Fruit fly (Drosophila melanogaster) whole organism, embryonic: ENCODE data around the gene stet.
A peak's percentile ranks its signal among the peaks of the same experiment; 100 is the strongest.

Experiments used
- ATbp ChIP-seq: fragments of 200-800 bp; sonication (Bioruptor generic); optimal IDR thresholded peaks from 2 replicates; lab custom pipeline; 2017; ENCODE audit warnings: missing biosample characterization, mild to moderate bottlenecking, missing genetic modification characterization, missing genetic modification reagents
- Aef1 ChIP-seq: fragments of 200-800 bp; sonication (Bioruptor generic); IDR thresholded peaks from 3 replicates; pipeline ENCODE4 v1.3.6; 2022; ENCODE audit warnings: missing biosample characterization, missing genetic modification characterization
- Awh ChIP-seq: fragments of 200-800 bp; sonication (Bioruptor generic); IDR thresholded peaks from 2 replicates; pipeline ENCODE4, ENCODE4 v1.3.6; 2022; ENCODE audit warnings: missing biosample characterization, missing genetic modification characterization
- BtbVII ChIP-seq: fragments of 200-800 bp; sonication (Bioruptor generic); optimal IDR thresholded peaks from 3 replicates; lab custom pipeline; 2017; ENCODE audit warnings: missing biosample characterization, mild to moderate bottlenecking, missing genetic modification characterization
- CG12219 ChIP-seq: fragments of 200-800 bp; sonication (Bioruptor generic); optimal IDR thresholded peaks from 3 replicates; lab custom pipeline; 2018; ENCODE audit warnings: missing biosample characterization, mild to moderate bottlenecking, missing genetic modification characterization
- CG12659 ChIP-seq: fragments of 200-800 bp; sonication (Bioruptor generic); optimal IDR thresholded peaks from 3 replicates; lab custom pipeline; 2017; ENCODE audit warnings: mild to moderate bottlenecking, missing biosample characterization, missing genetic modification reagents, missing genetic modification characterization
- CG12942 ChIP-seq: fragments of 200-800 bp; sonication (Bioruptor generic); optimal IDR thresholded peaks from 3 replicates; lab custom pipeline; 2016; ENCODE audit warnings: missing biosample characterization, missing genetic modification characterization
- CG16863 ChIP-seq: fragments of 200-800 bp; sonication (Bioruptor generic); optimal IDR thresholded peaks from 3 replicates; lab custom pipeline; 2016; ENCODE audit warnings: missing biosample characterization, missing genetic modification characterization
- CG17802 ChIP-seq: fragments of 200-800 bp; sonication (Bioruptor generic); optimal IDR thresholded peaks from 2 replicates; lab custom pipeline; 2018; ENCODE audit warnings: missing biosample characterization, mild to moderate bottlenecking, missing genetic modification characterization, moderate library complexity
- CG1792 ChIP-seq: fragments of 200-800 bp; sonication (Bioruptor generic); optimal IDR thresholded peaks from 2 replicates; lab custom pipeline; 2016; ENCODE audit warnings: missing biosample characterization, missing genetic modification characterization
- CG31365 ChIP-seq: fragments of 200-800 bp; sonication (Bioruptor generic); optimal IDR thresholded peaks from 2 replicates; lab custom pipeline; 2018; ENCODE audit warnings: missing biosample characterization, mild to moderate bottlenecking, missing genetic modification characterization
- CG3995 ChIP-seq: fragments of 200-800 bp; sonication (Bioruptor generic); optimal IDR thresholded peaks from 3 replicates; lab custom pipeline; 2016; ENCODE audit warnings: missing biosample characterization, missing genetic modification characterization
- CG4854 ChIP-seq: fragments of 200-800 bp; sonication (Bioruptor generic); optimal IDR thresholded peaks from 2 replicates; lab custom pipeline; 2016; ENCODE audit warnings: missing biosample characterization, missing genetic modification characterization, inconsistent platforms
- CG6654 ChIP-seq: fragments of 200-800 bp; sonication (Bioruptor generic); optimal IDR thresholded peaks from 2 replicates; lab custom pipeline; 2017; ENCODE audit warnings: missing biosample characterization, mild to moderate bottlenecking, missing genetic modification characterization
- CG6683 ChIP-seq: fragments of 200-800 bp; sonication (Bioruptor generic); optimal IDR thresholded peaks from 2 replicates; lab custom pipeline; 2017; ENCODE audit warnings: missing biosample characterization, mild to moderate bottlenecking, missing genetic modification characterization, missing genetic modification reagents
- CG7556 ChIP-seq: fragments of 200-800 bp; sonication (Bioruptor generic); optimal IDR thresholded peaks from 2 replicates; lab custom pipeline; 2017; ENCODE audit warnings: missing biosample characterization, mild to moderate bottlenecking, missing genetic modification characterization
- CG7928 ChIP-seq: fragments of 200-800 bp; sonication (Bioruptor generic); optimal IDR thresholded peaks from 2 replicates; lab custom pipeline; 2017; ENCODE audit warnings: missing biosample characterization, mild to moderate bottlenecking, missing genetic modification characterization
- CG9215 ChIP-seq: fragments of 200-800 bp; sonication (Bioruptor generic); IDR thresholded peaks from 2 replicates; pipeline ENCODE4 v1.3.6; 2022; ENCODE audit warnings: missing biosample characterization, missing genetic modification characterization
- D ChIP-seq, 2 experiments: fragments of 200-800 bp in 1 of 2; fragments of >200 bp in 1 of 2; sonication (Bioruptor generic) in 1 of 2; optimal IDR thresholded peaks; 2 replicates in 1 of 2; 3 replicates in 1 of 2; lab custom pipeline; 2017; ENCODE audit warnings: mild to moderate bottlenecking in 1 of 2, missing biosample characterization in 1 of 2, missing genetic modification characterization in 1 of 2, missing genetic modification reagents in 1 of 2
- Dad ChIP-seq: fragments of 200-800 bp; sonication (Bioruptor generic); optimal IDR thresholded peaks from 3 replicates; lab custom pipeline; 2016; ENCODE audit warnings: missing biosample characterization, missing genetic modification characterization
- ERR ChIP-seq: fragments of 200-800 bp; sonication (Bioruptor generic); optimal IDR thresholded peaks from 2 replicates; lab custom pipeline; 2016; ENCODE audit warnings: missing biosample characterization, missing genetic modification characterization
- Eip74EF ChIP-seq, 2 experiments: fragments of 200-800 bp in 1 of 2; fragments of >200 bp in 1 of 2; sonication (Bioruptor generic) in 1 of 2; optimal IDR thresholded peaks; 2 replicates each; lab custom pipeline; 2017 to 2019; ENCODE audit warnings: missing biosample characterization in 2 of 2, missing genetic modification characterization in 2 of 2, mild to moderate bottlenecking in 1 of 2, moderate library complexity in 1 of 2
- HHEX ChIP-seq: fragments of 200-800 bp; sonication (Bioruptor generic); optimal IDR thresholded peaks from 3 replicates; lab custom pipeline; 2017; ENCODE audit warnings: missing biosample characterization, mild to moderate bottlenecking, missing genetic modification characterization, missing genetic modification reagents
- Meics ChIP-seq: fragments of 200-800 bp; sonication (Bioruptor generic); optimal IDR thresholded peaks from 2 replicates; lab custom pipeline; 2017; ENCODE audit warnings: missing biosample characterization, mild to moderate bottlenecking, missing genetic modification characterization
- NC2β ChIP-seq: fragments of 200-800 bp; sonication (Bioruptor generic); optimal IDR thresholded peaks from 2 replicates; lab custom pipeline; 2016; ENCODE audit warnings: missing biosample characterization, missing genetic modification characterization
- Nf-YB ChIP-seq: fragments of 200-800 bp; sonication (Bioruptor generic); optimal IDR thresholded peaks from 3 replicates; lab custom pipeline; 2019; ENCODE audit warnings: missing biosample characterization, mild to moderate bottlenecking, missing genetic modification characterization, moderate library complexity
- Ssrp ChIP-seq: fragments of 200-800 bp; sonication (Bioruptor generic); optimal IDR thresholded peaks from 2 replicates; lab custom pipeline; 2018; ENCODE audit warnings: missing biosample characterization, mild to moderate bottlenecking, missing genetic modification characterization, moderate library complexity
- Xrp1 ChIP-seq: fragments of 200-800 bp; sonication (Bioruptor generic); IDR thresholded peaks from 2 replicates; pipeline ENCODE4 v1.3.6; 2022; ENCODE audit warnings: missing biosample characterization, missing genetic modification characterization
- bowl ChIP-seq: fragments of 200-800 bp; sonication (Bioruptor generic); IDR thresholded peaks from 2 replicates; pipeline ENCODE4 v1.3.6; 2022; ENCODE audit warnings: missing biosample characterization, missing genetic modification characterization
- btn ChIP-seq: fragments of 200-800 bp; sonication (Bioruptor generic); optimal IDR thresholded peaks from 2 replicates; lab custom pipeline; 2016; ENCODE audit warnings: missing biosample characterization, missing genetic modification characterization
- caup ChIP-seq: fragments of 200-800 bp; sonication (Bioruptor generic); optimal IDR thresholded peaks from 3 replicates; lab custom pipeline; 2017; ENCODE audit warnings: missing biosample characterization, mild to moderate bottlenecking, missing genetic modification characterization, moderate library complexity; ENCODE audit not compliant: severe bottlenecking
- cg ChIP-seq: fragments of 200-800 bp; sonication (Bioruptor generic); optimal IDR thresholded peaks from 3 replicates; lab custom pipeline; 2019; ENCODE audit warnings: missing biosample characterization, mild to moderate bottlenecking, missing genetic modification characterization, moderate library complexity
- chinmo ChIP-seq: fragments of 200-800 bp; sonication (Bioruptor generic); IDR thresholded peaks from 4 replicates; pipeline ENCODE4 v1.3.6; 2022; ENCODE audit warnings: missing biosample characterization, missing genetic modification characterization; ENCODE audit not compliant: partially characterized antibody
- chn ChIP-seq: fragments of 200-800 bp; sonication (Bioruptor generic); optimal IDR thresholded peaks from 2 replicates; lab custom pipeline; 2016; ENCODE audit warnings: missing biosample characterization, missing genetic modification characterization
- da ChIP-seq: fragments of 200-800 bp; sonication (Bioruptor generic); optimal IDR thresholded peaks from 2 replicates; lab custom pipeline; 2016; ENCODE audit warnings: missing biosample characterization, missing genetic modification characterization
- gem ChIP-seq: fragments of 200-800 bp; sonication (Bioruptor generic); optimal IDR thresholded peaks from 2 replicates; lab custom pipeline; 2019; ENCODE audit warnings: missing biosample characterization, mild to moderate bottlenecking, missing genetic modification characterization, moderate library complexity
- ham ChIP-seq: fragments of 200-800 bp; sonication (Bioruptor generic); IDR thresholded peaks from 2 replicates; pipeline ENCODE4 v1.3.6; 2022; ENCODE audit warnings: missing biosample characterization, missing genetic modification characterization
- jigr1 ChIP-seq: fragments of 200-800 bp; sonication (Bioruptor generic); IDR thresholded peaks from 3 replicates; pipeline ENCODE4 v1.3.6; 2022; ENCODE audit warnings: missing biosample characterization, missing genetic modification characterization
- nom ChIP-seq: fragments of 200-800 bp; sonication (Bioruptor generic); optimal IDR thresholded peaks from 2 replicates; lab custom pipeline; 2017; ENCODE audit warnings: missing biosample characterization, missing genetic modification characterization, mild to moderate bottlenecking, moderate library complexity, missing genetic modification reagents
- odd ChIP-seq: fragments of 200-800 bp; sonication (Bioruptor generic); optimal IDR thresholded peaks from 2 replicates; lab custom pipeline; 2017; ENCODE audit warnings: missing biosample characterization, mild to moderate bottlenecking, missing genetic modification characterization
- onecut ChIP-seq: fragments of 200-800 bp; sonication (Bioruptor generic); IDR thresholded peaks from 2 replicates; pipeline ENCODE4 v1.3.6; 2022; ENCODE audit warnings: missing biosample characterization, missing genetic modification characterization
- pb ChIP-seq: fragments of 200-800 bp; sonication (Bioruptor generic); optimal IDR thresholded peaks from 3 replicates; lab custom pipeline; 2016; ENCODE audit warnings: missing biosample characterization, missing genetic modification characterization
- run ChIP-seq: fragments of 200-800 bp; sonication (Bioruptor generic); optimal IDR thresholded peaks from 3 replicates; lab custom pipeline; 2018; ENCODE audit warnings: missing biosample characterization, mild to moderate bottlenecking, missing genetic modification characterization
- sisA ChIP-seq: fragments of 200-800 bp; sonication (Bioruptor generic); IDR thresholded peaks from 2 replicates; pipeline ENCODE4 v1.3.6; 2022; ENCODE audit warnings: missing biosample characterization, missing genetic modification characterization
- twi ChIP-seq: fragments of 200-800 bp; optimal IDR thresholded peaks from 2 replicates; lab custom pipeline; 2019; ENCODE audit warnings: missing biosample characterization, mild to moderate bottlenecking, missing genetic modification characterization, moderate library complexity
- vfl ChIP-seq: fragments of 200-800 bp; sonication (Bioruptor generic); optimal IDR thresholded peaks from 2 replicates; lab custom pipeline; 2016; ENCODE audit warnings: missing biosample characterization, missing genetic modification characterization
- yki ChIP-seq: fragments of >200 bp; optimal IDR thresholded peaks from 3 replicates; lab custom pipeline; 2018
- z ChIP-seq: fragments of 200-800 bp; sonication (Bioruptor generic); IDR thresholded peaks from 3 replicates; pipeline ENCODE4 v1.3.6; 2022; ENCODE audit warnings: missing biosample characterization, missing genetic modification characterization
- zen2 ChIP-seq: fragments of 200-800 bp; sonication (Bioruptor generic); IDR thresholded peaks from 3 replicates; pipeline ENCODE4 v1.3.6; 2022; ENCODE audit warnings: missing biosample characterization, missing genetic modification characterization; ENCODE audit not compliant: partially characterized antibody
- zfh1 ChIP-seq: fragments of 200-800 bp; sonication (Bioruptor generic); IDR thresholded peaks from 3 replicates; pipeline ENCODE4 v1.3.6; 2022; ENCODE audit warnings: missing biosample characterization, missing genetic modification characterization

Gene stet

DNA sequence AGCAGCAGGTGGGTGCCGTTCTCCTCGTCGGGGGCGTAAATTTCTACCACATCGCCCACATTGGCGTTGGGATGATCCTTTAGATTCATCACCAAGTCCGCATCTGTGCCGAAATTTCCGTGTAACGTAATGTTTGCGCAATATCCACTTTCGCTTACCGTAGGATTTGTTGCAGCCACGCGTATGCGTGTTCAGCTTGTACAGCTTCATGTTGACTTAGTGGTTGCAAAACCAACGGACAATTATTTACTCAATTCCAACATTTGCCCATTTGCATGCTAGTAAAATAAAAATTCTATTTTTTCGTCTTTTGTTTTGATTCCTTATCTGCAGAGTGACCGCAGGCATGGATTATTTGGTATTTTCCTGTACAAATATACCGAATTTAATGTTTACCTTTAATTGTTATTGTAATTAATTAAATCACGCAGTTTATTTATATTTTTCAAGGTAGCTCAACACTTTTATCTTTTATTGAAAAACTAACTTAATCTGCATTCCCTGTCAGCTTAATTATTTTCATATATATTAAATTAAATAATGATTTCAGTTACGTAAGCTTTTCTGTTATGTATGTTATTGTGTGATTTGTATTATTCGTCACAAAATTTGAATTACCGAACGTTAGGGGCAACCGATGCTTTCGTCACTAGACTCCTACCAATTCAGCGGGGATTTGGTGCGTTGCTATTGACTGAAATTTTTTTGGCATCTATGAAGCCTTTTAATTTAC lies 44.5 kb upstream of the stet start, which contains the start of gene Iml1 (continued):
- TF ChIP-seq onecut (GFP tag; lab: Robert Waterston, UW) (no peak), CG4854 (GFP tag; lab: Kevin White, UChicago) (no peak), Nf-YB (GFP tag; lab: Kevin White, UChicago) (no peak), HHEX (GFP tag; lab: Kevin White, UChicago) (no peak), CG17802 (tag; lab: Kevin White, UChicago) (no peak), sisA (peak; percentile 56), zen2 (GFP tag; lab: Robert Waterston, UW) (no peak), da (GFP tag; lab: Kevin White, UChicago) (no peak), Meics (GFP tag; lab: Kevin White, UChicago) (peak; percentile 100), Awh (GFP tag; lab: Robert Waterston, UW) (no peak), D (optimal IDR thresholded peaks at IDR 0.05; lab: Kevin White, UChicago) (no peak), D (GFP tag; optimal IDR thresholded peaks at IDR 0.05; lab: Kevin White, UChicago) (no peak), Aef1 (GFP tag; lab: Robert Waterston, UW) (peak; percentile 53; the same call in 2 of the 3 replicates), Dad (GFP tag; lab: Kevin White, UChicago) (no peak), chn (GFP tag; lab: Kevin White, UChicago) (no peak), gem (tag; lab: Kevin White, UChicago) (no peak), CG31365 (tag; lab: Kevin White, UChicago) (no peak), twi (tag; lab: Kevin White, UChicago) (no peak), run (tag; lab: Kevin White, UChicago) (no peak), bowl (GFP tag; lab: Robert Waterston, UW) (no peak), CG12942 (peak; percentile 31), NC2β (GFP tag; lab: Kevin White, UChicago) (no peak), Ssrp (tag; lab: Kevin White, UChicago) (peak; percentile 11), CG6654 (no peak), CG12219 (GFP tag; lab: Kevin White, UChicago) (no peak), z (GFP tag; lab: Robert Waterston, UW) (no peak), ham (GFP tag; lab: Robert Waterston, UW) (no peak), odd (no peak), nom (GFP tag; lab: Kevin White, UChicago) (no peak), cg (no peak), CG1792 (GFP tag; lab: Kevin White, UChicago) (no peak), pb (GFP tag; lab: Kevin White, UChicago) (no peak), CG3995 (GFP tag; lab: Kevin White, UChicago) (peak; percentile 71), Eip74EF (GFP tag; optimal IDR thresholded peaks at IDR 0.05; lab: Kevin White, UChicago) (no peak), CG6683 (GFP tag; lab: Kevin White, UChicago) (no peak), zfh1 (GFP tag; lab: Robert Waterston, UW) (no peak), jigr1 (GFP tag; lab: Robert Waterston, UW) (peak; percentile 44; the same call in 1 of the 3 replicates), Xrp1 (GFP tag; lab: Robert Waterston, UW) (no peak), CG16863 (no peak), btn (GFP tag; lab: Kevin White, UChicago) (no peak), caup (GFP tag; lab: Kevin White, UChicago) (no peak), CG7928 (GFP tag; lab: Kevin White, UChicago) (no peak), CG9215 (GFP tag; lab: Robert Waterston, UW) (peak; percentile 45), vfl (no peak), ATbp (GFP tag; lab: Kevin White, UChicago) (no peak), CG12659 (GFP tag; lab: Kevin White, UChicago) (peak; percentile 30), yki (no peak), CG7556 (no peak), ERR (GFP tag; lab: Kevin White, UChicago) (no peak), BtbVII (GFP tag; lab: Kevin White, UChicago) (no peak), chinmo (GFP tag; lab: Robert Waterston, UW) (no peak)
